Worm (Caenorhabditis elegans): Measurements from ENCODE around the gene asah-2.

asah-2 gene

ce11 chrII:10168905-10169782 lies 29.8 kb downstream of the asah-2 start, which contains the start of gene daf-19 (continued):
- TF ChIP-seq nhr-237 (tag; optimal IDR thresholded peaks at IDR 0.05) (no peak), unc-39 (tag; optimal IDR thresholded peaks at IDR 0.05) (peak; percentile 82), egl-27 (tag; optimal IDR thresholded peaks at IDR 0.05) (peak; percentile 48), fos-1 (tag; optimal IDR thresholded peaks at IDR 0.05) (peak; percentile 33), Y55F3AM.14 (GFP tag; optimal IDR thresholded peaks at IDR 0.05) (peak; percentile 38), ztf-1 (GFP tag; conservative IDR thresholded peaks at IDR 0.05) (no peak), nhr-12 (tag; optimal IDR thresholded peaks at IDR 0.05) (no peak), R02D3.7 (tag; optimal IDR thresholded peaks at IDR 0.05) (no peak), dmd-4 (tag; optimal IDR thresholded peaks at IDR 0.05) (no peak), sma-9 (GFP tag; optimal IDR thresholded peaks at IDR 0.05) (peak; percentile 53), sma-9 (tag; optimal IDR thresholded peaks at IDR 0.05) (no peak), F13H6.1 (tag; optimal IDR thresholded peaks at IDR 0.05) (peak; percentile 61), sem-4 (tag; optimal IDR thresholded peaks at IDR 0.05) (no peak), nhr-77 (tag; optimal IDR thresholded peaks at IDR 0.05) (no peak), lin-11 (tag; optimal IDR thresholded peaks at IDR 0.05) (peak; percentile 63), elt-3 (tag; optimal IDR thresholded peaks at IDR 0.05) (no peak), ceh-16 (tag; optimal IDR thresholded peaks at IDR 0.05) (no peak), mdl-1 (tag; optimal IDR thresholded peaks at IDR 0.05) (peak in 1 of 2 experiments; percentile 36), ztf-11 (tag; optimal IDR thresholded peaks at IDR 0.05) (peak; percentile 12), lin-39 (tag; optimal IDR thresholded peaks at IDR 0.05) (no peak), ceh-82 (tag; optimal IDR thresholded peaks at IDR 0.05) (no peak), crh-2 (tag; optimal IDR thresholded peaks at IDR 0.05) (peak; percentile 59), alr-1 (tag; optimal IDR thresholded peaks at IDR 0.05) (no peak), elt-1 (tag; optimal IDR thresholded peaks at IDR 0.05) (no peak)

- TF ChIP-seq alr-1 (tag; optimal IDR thresholded peaks at IDR 0.05): no peak
- TF ChIP-seq C34F6.9 (tag; optimal IDR thresholded peaks at IDR 0.05): no peak
- TF ChIP-seq peb-1 (tag; optimal IDR thresholded peaks at IDR 0.05): no peak
- no peak for TF ChIP-seq unc-62 (GFP tag; optimal IDR thresholded peaks at IDR 0.05)
- TF ChIP-seq Y55F3AM.14 (GFP tag; optimal IDR thresholded peaks at IDR 0.05): no peak
- no peak for TF ChIP-seq nhr-25 (tag; optimal IDR thresholded peaks at IDR 0.05)
- no peak for TF ChIP-seq sem-4 (tag; optimal IDR thresholded peaks at IDR 0.05)
- no peak for TF ChIP-seq blmp-1 (tag; optimal IDR thresholded peaks at IDR 0.05; ENCODE audit: insufficient read depth)
- TF ChIP-seq dmd-4 (tag; optimal IDR thresholded peaks at IDR 0.05): no peak
- no peak for TF ChIP-seq nhr-77 (tag; optimal IDR thresholded peaks at IDR 0.05)
- TF ChIP-seq unc-39 (tag; optimal IDR thresholded peaks at IDR 0.05): no peak
- no peak for TF ChIP-seq ceh-16 (tag; optimal IDR thresholded peaks at IDR 0.05)
- no peak for TF ChIP-seq ama-1 (optimal IDR thresholded peaks at IDR 0.05)
- no peak for TF ChIP-seq nhr-12 (tag; optimal IDR thresholded peaks at IDR 0.05)
Measured at ce11 chrII:10170837-10171318, 31.5 kb downstream of the asah-2 start, which contains the start of gene gpd-4. gpd-4 (plus strand) TSS chrII:10171268.

- TF ChIP-seq crh-2 (tag; optimal IDR thresholded peaks at IDR 0.05) (peak; percentile 16), ZK546.5 (tag; optimal IDR thresholded peaks at IDR 0.05) (no peak), aly-2 (tag; optimal IDR thresholded peaks at IDR 0.05) (no peak), sma-9 (GFP tag; optimal IDR thresholded peaks at IDR 0.05) (peak; percentile 0), sma-9 (tag; optimal IDR thresholded peaks at IDR 0.05) (no peak), C34F6.9 (tag; optimal IDR thresholded peaks at IDR 0.05) (peak; percentile 49), unc-55 (GFP tag; optimal IDR thresholded peaks at IDR 0.05) (peak; percentile 51), skn-1 (tag; optimal IDR thresholded peaks at IDR 0.05) (no peak), lsy-2 (tag; optimal IDR thresholded peaks at IDR 0.05) (peak in 1 of 2 experiments; percentile 53), nhr-129 (tag; optimal IDR thresholded peaks at IDR 0.05) (peak; percentile 38)
Measured at ce11 chrII:10172436-10172973, 33.1 kb downstream of the asah-2 start, which contains the start of gene wbp-11. wbp-11 (plus strand) TSS chrII:10172923.
